Worm (Caenorhabditis elegans): ENCODE data around the gene srbc-36.

srbc-36 gene

DNA sequence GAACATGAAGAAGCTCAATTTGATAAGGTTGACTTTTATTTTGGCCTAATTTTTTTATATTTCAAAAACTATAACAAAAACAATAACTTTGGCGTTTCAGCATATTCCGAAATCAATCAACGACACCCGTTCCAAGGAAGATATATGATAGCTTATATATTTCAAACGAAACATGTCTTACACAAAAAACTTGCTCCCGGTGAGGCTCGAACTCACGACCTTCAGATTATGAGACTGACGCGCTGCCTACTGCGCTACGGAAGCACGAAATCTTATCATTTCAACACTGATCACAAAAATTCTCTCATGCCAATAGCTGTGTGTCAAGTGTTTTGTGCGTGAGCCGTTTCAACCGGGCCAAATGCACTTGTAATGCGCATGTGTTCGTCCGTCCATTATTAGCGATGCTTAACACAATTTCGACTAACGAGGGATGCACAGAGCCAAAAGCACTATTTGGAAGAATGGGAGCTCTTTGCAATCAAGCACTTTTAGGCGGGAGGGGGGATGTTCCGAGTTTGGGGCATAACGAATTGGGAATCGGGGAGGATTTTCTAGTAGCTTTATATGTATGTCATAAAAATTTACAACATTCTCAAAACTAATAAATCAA, 35.1 kb downstream of the srbc-36 start:
- peak; percentile 41; the same call in 1 of the 2 replicates for TF ChIP-seq pha-4 (GFP tag; IDR thresholded peaks at IDR 0.05)
- no peak for TF ChIP-seq pha-4 (tag; optimal IDR thresholded peaks at IDR 0.05)
- 0 out of 2 replicates have a peak, but pooled peaks have one; percentile 28 for TF ChIP-seq hmg-1.1 (GFP tag; IDR thresholded peaks at IDR 0.05)
- peak in 1 of 2 experiments; percentile 35 for TF ChIP-seq daf-16 (GFP tag; optimal IDR thresholded peaks at IDR 0.05)
- no peak for TF ChIP-seq daf-16 (tag; optimal IDR thresholded peaks at IDR 0.05)
- TF ChIP-seq daf-19 (GFP tag; conservative IDR thresholded peaks at IDR 0.05): 0 out of 2 replicates have a peak, but pooled peaks have one; percentile 28
- no peak for TF ChIP-seq lin-29 (GFP tag; IDR thresholded peaks at IDR 0.05)
- peak; percentile 67 for TF ChIP-seq lim-7 (GFP tag; IDR thresholded peaks at IDR 0.05)
- peak; percentile 58 for TF ChIP-seq nhr-102 (tag; optimal IDR thresholded peaks at IDR 0.05)
- no peak for TF ChIP-seq daf-8 (GFP tag; IDR thresholded peaks at IDR 0.05)
- no peak for TF ChIP-seq daf-12 (tag; optimal IDR thresholded peaks at IDR 0.05)
- peak in 1 of 2 experiments; percentile 2 for TF ChIP-seq unc-62 (GFP tag; optimal IDR thresholded peaks at IDR 0.05 in 1 of 2)
- no peak for TF ChIP-seq unc-62 (tag; optimal IDR thresholded peaks at IDR 0.05)
- peak; percentile 38; the same call in 1 of the 2 replicates for TF ChIP-seq snpc-1.2 (GFP tag; IDR thresholded peaks at IDR 0.05)
- no peak for TF ChIP-seq rbr-2 (tag; optimal IDR thresholded peaks at IDR 0.05)
- TF ChIP-seq vab-7 (GFP tag; IDR thresholded peaks at IDR 0.05): peak; percentile 51; the same call in 1 of the 2 replicates
- no peak for TF ChIP-seq jun-1 (tag; optimal IDR thresholded peaks at IDR 0.05)

DNA sequence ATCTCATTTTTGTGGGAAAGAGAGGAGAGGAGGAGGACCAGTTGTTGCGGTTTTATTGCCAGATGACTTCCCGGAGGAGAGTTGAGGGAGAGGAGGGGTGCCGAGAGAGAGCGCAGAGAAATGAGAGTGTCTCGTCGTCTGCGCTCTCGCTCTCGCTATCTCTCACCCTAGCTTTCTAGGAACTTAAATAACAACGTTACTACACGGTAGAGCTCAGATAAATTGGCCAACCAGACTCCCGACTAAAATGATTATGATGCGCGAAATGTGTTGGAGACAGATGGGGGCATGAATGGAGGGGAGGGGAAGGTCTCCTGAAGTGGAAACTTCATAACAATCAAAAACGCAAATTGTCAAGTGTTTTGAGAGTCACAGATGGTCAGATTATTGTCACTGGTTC, 35.7 kb downstream of the srbc-36 start:
- TF ChIP-seq zip-2 (tag; optimal IDR thresholded peaks at IDR 0.05) (no peak), daf-19 (GFP tag; conservative IDR thresholded peaks at IDR 0.05) (no peak), arid-1 (GFP tag; conservative IDR thresholded peaks at IDR 0.05) (no peak), unc-62 (GFP tag; optimal IDR thresholded peaks at IDR 0.05 in 1 of 2) (peak in 1 of 2 experiments; percentile 54), unc-62 (tag; optimal IDR thresholded peaks at IDR 0.05) (no peak), aha-1 (tag) (peak; percentile 71), set-16 (GFP tag; IDR thresholded peaks at IDR 0.05) (peak; percentile 37; the same call in 1 of the 2 replicates)

DNA sequence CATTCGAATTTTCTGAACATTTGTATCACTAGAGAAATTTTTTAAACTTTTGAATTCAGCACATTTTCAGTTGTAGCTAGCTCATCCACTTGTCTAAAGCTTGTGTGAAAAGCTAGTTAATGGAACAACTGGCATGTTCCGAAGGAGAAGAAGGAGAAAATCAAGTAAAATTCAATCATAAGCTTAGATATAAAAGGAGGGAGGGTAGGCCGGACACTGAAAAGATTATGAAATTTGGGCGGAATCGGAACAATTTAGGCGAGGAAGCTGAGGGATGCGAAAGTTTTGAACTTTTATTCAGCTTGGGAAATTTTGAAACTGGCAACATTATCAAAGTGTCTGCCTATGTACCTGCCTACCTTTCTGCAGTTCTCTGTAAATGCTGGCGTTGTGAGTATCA, 37.8 kb downstream of the srbc-36 start:
- TF ChIP-seq fkh-10 (GFP tag; optimal IDR thresholded peaks at IDR 0.05) (peak; percentile 7), F44E2.7 (GFP tag; IDR thresholded peaks at IDR 0.05) (no peak), ces-1 (GFP tag; optimal IDR thresholded peaks at IDR 0.05) (peak; percentile 58), dve-1 (tag; optimal IDR thresholded peaks at IDR 0.05; ENCODE audit: insufficient read depth) (no peak)

DNA sequence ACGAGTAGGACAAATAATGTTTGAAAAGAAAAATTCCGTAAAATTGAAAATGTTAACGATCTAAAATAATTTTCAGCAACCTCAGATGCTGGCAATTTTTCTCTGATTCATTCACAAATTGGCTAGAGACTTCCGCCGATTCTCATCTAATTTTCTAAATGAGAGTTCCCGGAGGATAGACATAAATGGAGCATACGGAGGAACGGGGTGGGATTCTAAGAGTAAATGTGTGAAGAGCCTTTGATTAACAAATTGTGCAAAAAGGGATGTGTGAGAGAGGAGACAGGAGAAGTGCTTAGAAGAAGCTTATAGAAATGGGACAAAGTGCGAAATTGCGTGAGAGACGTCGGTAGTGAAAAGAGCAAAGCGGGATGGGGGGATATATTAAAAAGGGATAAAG, 38.7 kb downstream of the srbc-36 start:
- TF ChIP-seq unc-62 (GFP tag; optimal IDR thresholded peaks at IDR 0.05 in 1 of 2) (peak in 1 of 2 experiments; percentile 10), unc-62 (tag; optimal IDR thresholded peaks at IDR 0.05) (no peak), tra-1 (GFP tag; IDR thresholded peaks at IDR 0.05) (no peak), pqm-1 (tag; optimal IDR thresholded peaks at IDR 0.05) (no peak), fkh-10 (GFP tag; optimal IDR thresholded peaks at IDR 0.05) (peak; percentile 21), nhr-28 (tag; optimal IDR thresholded peaks at IDR 0.05) (no peak), lin-38 (GFP tag; IDR thresholded peaks at IDR 0.05) (no peak)

DNA sequence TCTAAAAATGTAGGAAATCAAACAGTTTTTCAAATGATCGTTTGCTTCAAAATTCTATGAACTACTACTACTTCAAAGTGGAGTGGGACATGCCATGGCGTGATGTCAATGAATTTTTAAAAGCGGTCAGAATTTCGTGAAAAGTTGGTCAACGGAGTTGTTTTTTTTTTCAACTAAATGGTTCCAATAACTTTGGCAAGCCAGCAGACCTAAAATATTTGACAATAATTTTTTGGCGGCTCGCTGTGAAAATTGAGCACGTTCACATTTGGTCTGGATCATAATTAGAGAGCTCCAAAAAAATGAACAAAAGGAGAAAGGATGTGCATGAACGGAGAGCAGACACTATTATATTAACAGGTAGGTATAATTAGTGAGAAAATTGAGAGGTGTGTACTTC, 40.0 kb downstream of the srbc-36 start:
- TF ChIP-seq snpc-1.2 (GFP tag; IDR thresholded peaks at IDR 0.05) (no peak), D1046.2 (GFP tag; IDR thresholded peaks at IDR 0.05) (no peak), aha-1 (tag) (peak; percentile 70), hlh-11 (tag; optimal IDR thresholded peaks at IDR 0.05) (no peak), madf-9 (GFP tag; conservative IDR thresholded peaks at IDR 0.05) (no peak), nhr-76 (tag; optimal IDR thresholded peaks at IDR 0.05) (no peak), Y5F2A.4 (GFP tag; optimal IDR thresholded peaks at IDR 0.05) (no peak), attf-4 (tag; optimal IDR thresholded peaks at IDR 0.05) (no peak), Y105C5A.15 (GFP tag; IDR thresholded peaks at IDR 0.05) (no peak), unc-62 (GFP tag; optimal IDR thresholded peaks at IDR 0.05 in 1 of 2) (peak in 1 of 2 experiments; percentile 91), unc-62 (tag; optimal IDR thresholded peaks at IDR 0.05) (no peak), ceh-28 (tag; optimal IDR thresholded peaks at IDR 0.05) (no peak), zfp-2 (tag; optimal IDR thresholded peaks at IDR 0.05) (no peak), nhr-48 (tag; optimal IDR thresholded peaks at IDR 0.05) (no peak)

Data from whole organism, L4 larva.